Fruit fly (Drosophila melanogaster): ENCODE results near the gene CG7631.
"Not testable (repeated sequence)": the region's sequence is repeated elsewhere in the genome, so short reads cannot be mapped to it uniquely, and the experiment has no call there.

CG7631 gene

dm6 chr2L:15628378-15628777 lies at the start of gene CG7631:
Gene CG7631 (plus strand): TSS chr2L:15628678.
- TF ChIP-seq psq (optimal IDR thresholded peaks at IDR 0.05) (no peak), insv (optimal IDR thresholded peaks at IDR 0.05) (no peak), ttk (optimal IDR thresholded peaks at IDR 0.05) (no peak), Sin3A (optimal IDR thresholded peaks at IDR 0.05) (no peak), Myc (optimal IDR thresholded peaks at IDR 0.05) (no peak), h (optimal IDR thresholded peaks at IDR 0.05) (no peak)

- TF ChIP-seq psq (optimal IDR thresholded peaks at IDR 0.05) (no peak), ttk (optimal IDR thresholded peaks at IDR 0.05) (no peak), h (optimal IDR thresholded peaks at IDR 0.05) (no peak), Sin3A (optimal IDR thresholded peaks at IDR 0.05) (no peak), Myc (optimal IDR thresholded peaks at IDR 0.05) (no peak), insv (optimal IDR thresholded peaks at IDR 0.05) (no peak)
These were observed 19.3 kb upstream of the CG7631 start for dm6 chr2L:15609139-15609538.

- TF ChIP-seq Myc (optimal IDR thresholded peaks at IDR 0.05) = no peak
- TF ChIP-seq ttk (optimal IDR thresholded peaks at IDR 0.05) = no peak
- TF ChIP-seq psq (optimal IDR thresholded peaks at IDR 0.05) = no peak
- no peak for TF ChIP-seq h (optimal IDR thresholded peaks at IDR 0.05)
- TF ChIP-seq Sin3A (optimal IDR thresholded peaks at IDR 0.05) = no peak
- TF ChIP-seq insv (optimal IDR thresholded peaks at IDR 0.05) = no peak
These were observed 16.7 kb upstream of the CG7631 start, which contains the start of gene CG15255 for dm6 chr2L:15611669-15612308. Gene CG15255 (minus strand): TSS chr2L:15611719.

dm6 chr2L:15613285-15613912 lies 15.1 kb upstream of the CG7631 start, which contains the start of gene Semp1:
Gene Semp1 (minus strand): TSS chr2L:15613335.
- TF ChIP-seq ttk (optimal IDR thresholded peaks at IDR 0.05) = no peak
- no peak for TF ChIP-seq Sin3A (optimal IDR thresholded peaks at IDR 0.05)
- TF ChIP-seq Myc (optimal IDR thresholded peaks at IDR 0.05) = no peak
- TF ChIP-seq h (optimal IDR thresholded peaks at IDR 0.05) = no peak
- no peak for TF ChIP-seq insv (optimal IDR thresholded peaks at IDR 0.05)
- no peak for TF ChIP-seq psq (optimal IDR thresholded peaks at IDR 0.05)

dm6 chr2L:15614728-15615127 lies 13.8 kb upstream of the CG7631 start, which contains the start of gene CG15254:
Gene CG15254 (minus strand): TSS chr2L:15614828.
- no peak for TF ChIP-seq Myc (optimal IDR thresholded peaks at IDR 0.05)

- no peak for TF ChIP-seq h (optimal IDR thresholded peaks at IDR 0.05)
- no peak for TF ChIP-seq Sin3A (optimal IDR thresholded peaks at IDR 0.05)
- no peak for TF ChIP-seq ttk (optimal IDR thresholded peaks at IDR 0.05)
- no peak for TF ChIP-seq psq (optimal IDR thresholded peaks at IDR 0.05)
- no peak for TF ChIP-seq Myc (optimal IDR thresholded peaks at IDR 0.05)
- no peak for TF ChIP-seq insv (optimal IDR thresholded peaks at IDR 0.05)
These were observed 12.2 kb upstream of the CG7631 start, which contains the start of gene CG15253 for dm6 chr2L:15616251-15616650. Gene CG15253 (minus strand): TSS chr2L:15616351.

- TF ChIP-seq psq (optimal IDR thresholded peaks at IDR 0.05) = no peak
- no peak for TF ChIP-seq ttk (optimal IDR thresholded peaks at IDR 0.05)
- TF ChIP-seq Myc (optimal IDR thresholded peaks at IDR 0.05) = no peak
- no peak for TF ChIP-seq Sin3A (optimal IDR thresholded peaks at IDR 0.05)
- no peak for TF ChIP-seq insv (optimal IDR thresholded peaks at IDR 0.05)
These were observed 11.8 kb upstream of the CG7631 start, which contains the start of gene CG11865 for dm6 chr2L:15616697-15617096. Gene CG11865 (plus strand): TSS chr2L:15616997.

dm6 chr2L:15623458-15623857 lies 5.0 kb upstream of the CG7631 start, which contains the start of gene Or35a:
Gene Or35a (minus strand): TSS chr2L:15623558.
- no peak for TF ChIP-seq h (optimal IDR thresholded peaks at IDR 0.05)
- no peak for TF ChIP-seq Sin3A (optimal IDR thresholded peaks at IDR 0.05)
- no peak for TF ChIP-seq insv (optimal IDR thresholded peaks at IDR 0.05)
- TF ChIP-seq Myc (optimal IDR thresholded peaks at IDR 0.05) = no peak
- TF ChIP-seq psq (optimal IDR thresholded peaks at IDR 0.05) = no peak
- TF ChIP-seq ttk (optimal IDR thresholded peaks at IDR 0.05) = no peak

dm6 chr2L:15629596-15630168 lies 1.2 kb downstream of the CG7631 start, which contains the start of gene CG18480:
Gene CG18480 (plus strand): TSS chr2L:15630002.
- TF ChIP-seq Sin3A (optimal IDR thresholded peaks at IDR 0.05) (no peak), h (optimal IDR thresholded peaks at IDR 0.05) (no peak), psq (optimal IDR thresholded peaks at IDR 0.05) (no peak), Myc (optimal IDR thresholded peaks at IDR 0.05) (no peak), insv (optimal IDR thresholded peaks at IDR 0.05) (no peak), ttk (optimal IDR thresholded peaks at IDR 0.05) (no peak)

- TF ChIP-seq psq (optimal IDR thresholded peaks at IDR 0.05) (no peak), Sin3A (optimal IDR thresholded peaks at IDR 0.05) (no peak), ttk (optimal IDR thresholded peaks at IDR 0.05) (no peak), insv (optimal IDR thresholded peaks at IDR 0.05) (no peak), h (optimal IDR thresholded peaks at IDR 0.05) (no peak), Myc (optimal IDR thresholded peaks at IDR 0.05) (no peak)
These were observed 13.2 kb downstream of the CG7631 start for dm6 chr2L:15641668-15642067.

- no peak for TF ChIP-seq h (optimal IDR thresholded peaks at IDR 0.05)
- TF ChIP-seq ttk (optimal IDR thresholded peaks at IDR 0.05) = no peak
- no peak for TF ChIP-seq psq (optimal IDR thresholded peaks at IDR 0.05)
- TF ChIP-seq Sin3A (optimal IDR thresholded peaks at IDR 0.05) = no peak
- no peak for TF ChIP-seq Myc (optimal IDR thresholded peaks at IDR 0.05)
- TF ChIP-seq insv (optimal IDR thresholded peaks at IDR 0.05) = no peak
These were observed 15.3 kb downstream of the CG7631 start for dm6 chr2L:15643791-15644190.

- not testable (repeated sequence) for TF ChIP-seq insv, h, ttk (optimal IDR thresholded peaks at IDR 0.05)
These were observed 30.9 kb downstream of the CG7631 start, which contains the start of gene CG44141 for dm6 chr2L:15659374-15659773. Gene CG44141 (minus strand): TSS chr2L:15659474.

All from Kc167 (cell line).